Fruit fly (Drosophila melanogaster) whole organism, prepupa: ENCODE data around the gene CG8838.

Experiments used
- Blimp-1 ChIP-seq: fragments of 200-800 bp; sonication (Bioruptor generic); optimal IDR thresholded peaks from 3 replicates; lab custom pipeline; 2017; ENCODE audit warnings: missing biosample characterization, missing genetic modification characterization, mild to moderate bottlenecking, moderate library complexity, missing genetic modification reagents
- CG10631 ChIP-seq: fragments of 200-800 bp; sonication (Bioruptor generic); optimal IDR thresholded peaks from 2 replicates; lab custom pipeline; 2016; ENCODE audit warnings: missing biosample characterization, missing genetic modification characterization
- CG10669 ChIP-seq: fragments of 200-800 bp; sonication (Bioruptor generic); optimal IDR thresholded peaks from 3 replicates; lab custom pipeline; 2018; ENCODE audit warnings: missing biosample characterization, mild to moderate bottlenecking, missing genetic modification characterization, moderate library complexity
- CG11294 ChIP-seq: fragments of 200-800 bp; sonication (Bioruptor generic); IDR thresholded peaks from 2 replicates; pipeline ENCODE4 v1.3.6; 2022; ENCODE audit warnings: missing biosample characterization, missing genetic modification characterization
- CG16779 ChIP-seq: fragments of 200-800 bp; sonication (Bioruptor generic); optimal IDR thresholded peaks from 3 replicates; lab custom pipeline; 2017; ENCODE audit warnings: missing biosample characterization, mild to moderate bottlenecking, missing genetic modification characterization
- CG3032 ChIP-seq: fragments of 200-800 bp; optimal IDR thresholded peaks from 2 replicates; lab custom pipeline; 2019; ENCODE audit warnings: missing biosample characterization, mild to moderate bottlenecking, missing genetic modification characterization, moderate library complexity
- CG31627 ChIP-seq: fragments of 200-800 bp; sonication (Bioruptor generic); optimal IDR thresholded peaks from 3 replicates; lab custom pipeline; 2016; ENCODE audit warnings: missing biosample characterization, missing genetic modification characterization
- CG32006 ChIP-seq: fragments of 200-800 bp; sonication (Bioruptor generic); optimal IDR thresholded peaks from 3 replicates; lab custom pipeline; 2017; ENCODE audit warnings: missing biosample characterization, mild to moderate bottlenecking, missing genetic modification characterization
- CG34406 ChIP-seq: fragments of 200-800 bp; sonication (Bioruptor generic); optimal IDR thresholded peaks from 3 replicates; lab custom pipeline; 2016; ENCODE audit warnings: missing biosample characterization, missing genetic modification characterization
- CG3919 ChIP-seq: fragments of 200-800 bp; sonication (Bioruptor generic); optimal IDR thresholded peaks from 3 replicates; lab custom pipeline; 2016; ENCODE audit warnings: missing biosample characterization, missing genetic modification characterization
- CG6163 ChIP-seq: fragments of 200-800 bp; sonication (Bioruptor generic); IDR thresholded peaks from 3 replicates; pipeline ENCODE4 v1.3.6; 2022; ENCODE audit warnings: missing biosample characterization, missing genetic modification characterization
- CG6276 ChIP-seq: fragments of 200-800 bp; sonication (Bioruptor generic); optimal IDR thresholded peaks from 2 replicates; lab custom pipeline; 2017; ENCODE audit warnings: missing biosample characterization, mild to moderate bottlenecking, missing genetic modification characterization
- CG6808 ChIP-seq: fragments of 200-800 bp; sonication (Bioruptor generic); optimal IDR thresholded peaks from 3 replicates; lab custom pipeline; 2017; ENCODE audit warnings: missing biosample characterization, missing genetic modification characterization, mild to moderate bottlenecking, moderate library complexity, missing genetic modification reagents
- CG6854 ChIP-seq: fragments of 200-800 bp; sonication (Bioruptor generic); optimal IDR thresholded peaks from 2 replicates; lab custom pipeline; 2017; ENCODE audit warnings: missing biosample characterization, mild to moderate bottlenecking, missing genetic modification characterization
- CG7368 ChIP-seq: fragments of 200-800 bp; sonication (Bioruptor generic); optimal IDR thresholded peaks from 3 replicates; lab custom pipeline; 2016; ENCODE audit warnings: missing biosample characterization, missing genetic modification characterization
- CG8119 ChIP-seq: fragments of 200-800 bp; sonication (Bioruptor generic); IDR thresholded peaks from 3 replicates; pipeline ENCODE4 v1.3.6; 2022; ENCODE audit warnings: missing biosample characterization, missing genetic modification characterization
- CG8319 ChIP-seq: fragments of 200-800 bp; sonication (Bioruptor generic); optimal IDR thresholded peaks from 3 replicates; lab custom pipeline; 2016; ENCODE audit warnings: missing biosample characterization, missing genetic modification characterization
- CG8632 ChIP-seq: fragments of 200-800 bp; sonication (Bioruptor generic); optimal IDR thresholded peaks from 3 replicates; lab custom pipeline; 2016; ENCODE audit warnings: missing biosample characterization, missing genetic modification characterization
- CG9139 ChIP-seq: fragments of 200-800 bp; sonication (Bioruptor generic); optimal IDR thresholded peaks from 3 replicates; lab custom pipeline; 2017; ENCODE audit warnings: missing biosample characterization, mild to moderate bottlenecking, missing genetic modification characterization
- Eip75B ChIP-seq: fragments of 200-800 bp; sonication (Bioruptor generic); optimal IDR thresholded peaks from 3 replicates; lab custom pipeline; 2016; ENCODE audit warnings: missing biosample characterization, missing genetic modification characterization
- Eip78C ChIP-seq: fragments of 200-800 bp; sonication (Bioruptor generic); peaks from one replicate; lab custom pipeline; 2016; ENCODE audit warnings: missing biosample characterization, missing genetic modification characterization
- Ets96B ChIP-seq: fragments of 200-800 bp; optimal IDR thresholded peaks from 2 replicates; lab custom pipeline; 2019; ENCODE audit warnings: missing biosample characterization, mild to moderate bottlenecking, missing genetic modification characterization, moderate library complexity
- Hr38 ChIP-seq: sonication (Bioruptor generic); optimal IDR thresholded peaks from 2 replicates; lab custom pipeline; 2016; ENCODE audit warnings: missing biosample characterization, missing genetic modification characterization
- Hr4 ChIP-seq: fragments of 200-800 bp; sonication (Bioruptor generic); optimal IDR thresholded peaks from 3 replicates; lab custom pipeline; 2016; ENCODE audit warnings: missing biosample characterization, missing genetic modification characterization
- Lpt ChIP-seq: fragments of 200-800 bp; sonication (Bioruptor generic); optimal IDR thresholded peaks from 3 replicates; lab custom pipeline; 2016; ENCODE audit warnings: missing biosample characterization, missing genetic modification characterization
- Met ChIP-seq: fragments of 200-800 bp; sonication (Bioruptor generic); optimal IDR thresholded peaks from 3 replicates; lab custom pipeline; 2016; ENCODE audit warnings: missing biosample characterization, missing genetic modification characterization
- OdsH ChIP-seq: fragments of 200-800 bp; sonication (Bioruptor generic); optimal IDR thresholded peaks from 3 replicates; lab custom pipeline; 2016; ENCODE audit warnings: missing biosample characterization, missing genetic modification characterization
- Smox ChIP-seq: fragments of 200-800 bp; sonication (Bioruptor generic); optimal IDR thresholded peaks from 3 replicates; lab custom pipeline; 2016; ENCODE audit warnings: missing biosample characterization, missing genetic modification characterization
- Sox102F ChIP-seq: fragments of 200-800 bp; sonication (Bioruptor generic); optimal IDR thresholded peaks from 2 replicates; lab custom pipeline; 2016; ENCODE audit warnings: missing biosample characterization, mild to moderate bottlenecking, missing genetic modification characterization
- Sox14 ChIP-seq: fragments of 200-800 bp; sonication (Bioruptor generic); optimal IDR thresholded peaks from 3 replicates; lab custom pipeline; 2016; ENCODE audit warnings: missing biosample characterization, missing genetic modification characterization
- Sox15 ChIP-seq: fragments of 200-800 bp; sonication (Bioruptor generic); optimal IDR thresholded peaks from 3 replicates; lab custom pipeline; 2016; ENCODE audit warnings: missing biosample characterization, missing genetic modification characterization
- achi ChIP-seq: fragments of 200-800 bp; sonication (Bioruptor generic); optimal IDR thresholded peaks from 3 replicates; lab custom pipeline; 2016; ENCODE audit warnings: missing biosample characterization, missing genetic modification characterization
- cyc ChIP-seq: fragments of 200-800 bp; sonication (Bioruptor generic); optimal IDR thresholded peaks from 3 replicates; lab custom pipeline; 2016; ENCODE audit warnings: missing biosample characterization, missing genetic modification characterization
- dac ChIP-seq: fragments of 200-800 bp; sonication (Bioruptor generic); optimal IDR thresholded peaks from 2 replicates; lab custom pipeline; 2017; ENCODE audit warnings: missing biosample characterization, mild to moderate bottlenecking, missing genetic modification characterization
- dsx ChIP-seq: fragments of 200-800 bp; optimal IDR thresholded peaks from 3 replicates; lab custom pipeline; 2019; ENCODE audit warnings: missing biosample characterization, mild to moderate bottlenecking, missing genetic modification characterization, moderate library complexity; ENCODE audit not compliant: poor library complexity, severe bottlenecking
- eg ChIP-seq: fragments of 200-800 bp; sonication (Bioruptor generic); IDR thresholded peaks from 3 replicates; pipeline ENCODE4 v1.3.6; 2022; ENCODE audit warnings: missing biosample characterization, missing genetic modification characterization
- esn ChIP-seq: fragments of 200-800 bp; sonication (Bioruptor generic); optimal IDR thresholded peaks from 2 replicates; lab custom pipeline; 2016; ENCODE audit warnings: missing biosample characterization, mild to moderate bottlenecking, missing genetic modification characterization, moderate library complexity
- fd59A ChIP-seq: fragments of 200-800 bp; sonication (Bioruptor generic); optimal IDR thresholded peaks from 2 replicates; lab custom pipeline; 2017; ENCODE audit warnings: missing biosample characterization, mild to moderate bottlenecking, missing genetic modification characterization, missing genetic modification reagents
- fd85E ChIP-seq: fragments of 200-800 bp; sonication (Bioruptor generic); optimal IDR thresholded peaks from 3 replicates; lab custom pipeline; 2016; ENCODE audit warnings: missing biosample characterization, missing genetic modification characterization
- fkh ChIP-seq: fragments of 200-800 bp; sonication (Bioruptor generic); optimal IDR thresholded peaks from 3 replicates; lab custom pipeline; 2017; ENCODE audit warnings: missing biosample characterization, mild to moderate bottlenecking, missing genetic modification characterization, moderate library complexity
- pdm3 ChIP-seq: fragments of 200-800 bp; sonication (Bioruptor generic); optimal IDR thresholded peaks from 3 replicates; lab custom pipeline; 2016; ENCODE audit warnings: missing biosample characterization, missing genetic modification characterization
- spab ChIP-seq: fragments of 200-800 bp; sonication (Bioruptor generic); optimal IDR thresholded peaks from 2 replicates; lab custom pipeline; 2017; ENCODE audit warnings: missing biosample characterization, mild to moderate bottlenecking, missing genetic modification characterization, missing genetic modification reagents
- ss ChIP-seq, 2 experiments: fragments of 200-800 bp; sonication (Bioruptor generic); optimal IDR thresholded peaks; 2 replicates in 1 of 2; 3 replicates in 1 of 2; lab custom pipeline; 2017 to 2018; ENCODE audit warnings: mild to moderate bottlenecking in 2 of 2, missing biosample characterization in 2 of 2, missing genetic modification characterization in 2 of 2, moderate library complexity in 1 of 2
- svp ChIP-seq: fragments of 200-800 bp; sonication (Bioruptor generic); peaks from one replicate; lab custom pipeline; 2016; ENCODE audit warnings: missing biosample characterization, missing genetic modification characterization
- topi ChIP-seq: fragments of 200-800 bp; sonication (Bioruptor generic); optimal IDR thresholded peaks from 3 replicates; lab custom pipeline; 2016; ENCODE audit warnings: missing biosample characterization, missing genetic modification characterization

CG8838 gene

dm6 chr2L:3354642-3355380 lies 2.6 kb upstream of the CG8838 start, which contains the start of gene E23 (continued):
- TF ChIP-seq Sox15: peak; percentile 96
- peak; percentile 99 for TF ChIP-seq Ets96B (tag; lab: Kevin White, UChicago)
- peak; percentile 99 for TF ChIP-seq dac (GFP tag; lab: Kevin White, UChicago)
- peak; percentile 98 for TF ChIP-seq Met
- TF ChIP-seq Smox: peak; percentile 98
- peak; percentile 99 for TF ChIP-seq CG8119 (GFP tag; lab: Robert Waterston, UW)
- peak; percentile 98 for TF ChIP-seq CG3032
- TF ChIP-seq Blimp-1 (GFP tag; lab: Kevin White, UChicago): peak; percentile 90
- TF ChIP-seq CG10631 (GFP tag; lab: Kevin White, UChicago): peak; percentile 99
- peak; percentile 98 for TF ChIP-seq eg (GFP tag; lab: Robert Waterston, UW)
- TF ChIP-seq, all 60 proteins: peak for 59

dm6 chr2L:3355791-3356190 lies 1.7 kb upstream of the CG8838 start:
- TF ChIP-seq CG6276: no peak
- TF ChIP-seq CG34406 (GFP tag; lab: Kevin White, UChicago): no peak
- no peak for TF ChIP-seq CG8632 (GFP tag; lab: Kevin White, UChicago)
- no peak for TF ChIP-seq esn (GFP tag; lab: Kevin White, UChicago)
- TF ChIP-seq CG31627 (GFP tag; lab: Kevin White, UChicago): no peak
- TF ChIP-seq Smox: no peak
- TF ChIP-seq, all 60 proteins: peak for 0

dm6 chr2L:3356193-3356645 lies 1.2 kb upstream of the CG8838 start:
- TF ChIP-seq Met: no peak
- TF ChIP-seq eg (GFP tag; lab: Robert Waterston, UW): 0 out of 3 replicates have a peak, but pooled peaks have one; percentile 42
- peak; percentile 86 for TF ChIP-seq Eip78C (GFP tag; lab: Kevin White, UChicago)
- TF ChIP-seq pdm3 (GFP tag; lab: Kevin White, UChicago): no peak
- peak; percentile 53 for TF ChIP-seq Hr4
- peak; percentile 84; the same call in 2 of the 3 replicates for TF ChIP-seq CG6163 (GFP tag; lab: Robert Waterston, UW)
- TF ChIP-seq CG3919 (GFP tag; lab: Kevin White, UChicago): no peak
- peak; percentile 69 for TF ChIP-seq CG10669 (GFP tag; lab: Kevin White, UChicago)
- TF ChIP-seq ss (GFP tag; optimal IDR thresholded peaks at IDR 0.05; lab: Kevin White, UChicago): peak; percentile 98 to 99
- no peak for TF ChIP-seq topi
- no peak for TF ChIP-seq CG6854 (GFP tag; lab: Kevin White, UChicago)
- TF ChIP-seq CG11294: no peak
- TF ChIP-seq CG7368 (GFP tag; lab: Kevin White, UChicago): no peak
- TF ChIP-seq fd59A: peak; percentile 47
- TF ChIP-seq svp (GFP tag; lab: Kevin White, UChicago): peak; percentile 23
- TF ChIP-seq CG8319 (GFP tag; lab: Kevin White, UChicago): peak; percentile 4
- peak; percentile 94 for TF ChIP-seq dsx
- peak; percentile 80 for TF ChIP-seq spab (GFP tag; lab: Kevin White, UChicago)
- TF ChIP-seq CG16779: peak; percentile 69
- peak; percentile 91 for TF ChIP-seq CG6808 (GFP tag; lab: Kevin White, UChicago)
- TF ChIP-seq Blimp-1 (GFP tag; lab: Kevin White, UChicago): no peak
- TF ChIP-seq CG32006 (GFP tag; lab: Kevin White, UChicago): peak; percentile 64
- no peak for TF ChIP-seq fd85E (GFP tag; lab: Kevin White, UChicago)
- peak; percentile 61 for TF ChIP-seq Lpt (GFP tag; lab: Kevin White, UChicago)
- TF ChIP-seq CG31627 (GFP tag; lab: Kevin White, UChicago): no peak
- TF ChIP-seq CG8632 (GFP tag; lab: Kevin White, UChicago): peak; percentile 35
- peak; percentile 68 for TF ChIP-seq fkh
- TF ChIP-seq Smox: no peak
- peak; percentile 56; the same call in 1 of the 3 replicates for TF ChIP-seq CG8119 (GFP tag; lab: Robert Waterston, UW)
- TF ChIP-seq Sox14: peak; percentile 30
- peak; percentile 95 for TF ChIP-seq CG9139
- peak; percentile 53 for TF ChIP-seq achi
- TF ChIP-seq Eip75B (GFP tag; lab: Kevin White, UChicago): peak; percentile 61
- TF ChIP-seq CG10631 (GFP tag; lab: Kevin White, UChicago): no peak
- no peak for TF ChIP-seq Sox102F (GFP tag; lab: Kevin White, UChicago)
- no peak for TF ChIP-seq OdsH
- TF ChIP-seq Sox15: no peak
- TF ChIP-seq Hr38: no peak
- no peak for TF ChIP-seq cyc (GFP tag; lab: Kevin White, UChicago)
